Fruit fly (Drosophila melanogaster) whole organism, embryonic: Measurements from ENCODE around the gene CG8671.

Experiments
- ATbp ChIP-seq: fragments of 200-800 bp; sonication (Bioruptor generic); optimal IDR thresholded peaks from 2 replicates; lab custom pipeline; 2017; ENCODE audit warnings: missing biosample characterization, mild to moderate bottlenecking, missing genetic modification characterization, missing genetic modification reagents
- Adf1 ChIP-seq: fragments of 200-800 bp; sonication (Bioruptor generic); IDR thresholded peaks from 2 replicates; pipeline ENCODE4 v1.3.6; 2022; ENCODE audit warnings: missing biosample characterization, missing genetic modification characterization
- Atf6 ChIP-seq: fragments of 200-800 bp; sonication (Bioruptor generic); IDR thresholded peaks from 2 replicates; pipeline ENCODE4 v1.3.6; 2022; ENCODE audit warnings: missing biosample characterization, missing genetic modification characterization
- Bgb ChIP-seq: fragments of 200-800 bp; sonication (Bioruptor generic); IDR thresholded peaks from 2 replicates; pipeline ENCODE4 v1.3.6; 2022; ENCODE audit warnings: missing biosample characterization, missing genetic modification characterization; ENCODE audit not compliant: partially characterized antibody
- CG13123 ChIP-seq: fragments of 200-800 bp; sonication (Bioruptor generic); optimal IDR thresholded peaks from 2 replicates; lab custom pipeline; 2016; ENCODE audit warnings: missing biosample characterization, missing genetic modification characterization
- CG13287 ChIP-seq: fragments of 200-800 bp; sonication (Bioruptor generic); IDR thresholded peaks from 2 replicates; pipeline ENCODE4 v1.3.6; 2022; ENCODE audit warnings: missing biosample characterization, missing genetic modification characterization; ENCODE audit not compliant: partially characterized antibody
- CG14050 ChIP-seq: fragments of 200-800 bp; sonication (Bioruptor generic); IDR thresholded peaks from 3 replicates; pipeline ENCODE4 v1.3.6; 2022; ENCODE audit warnings: missing biosample characterization, missing genetic modification characterization
- CG15479 ChIP-seq: fragments of 200-800 bp; sonication (Bioruptor generic); optimal IDR thresholded peaks from 3 replicates; lab custom pipeline; 2019; ENCODE audit warnings: missing biosample characterization, mild to moderate bottlenecking, missing genetic modification characterization, moderate library complexity
- CG17186 ChIP-seq: fragments of 200-800 bp; sonication (Bioruptor generic); optimal IDR thresholded peaks from 3 replicates; lab custom pipeline; 2017; ENCODE audit warnings: missing biosample characterization, missing genetic modification reagents, missing genetic modification characterization
- CG18262 ChIP-seq: fragments of 200-800 bp; optimal IDR thresholded peaks from 3 replicates; lab custom pipeline; 2019; ENCODE audit warnings: missing biosample characterization, mild to moderate bottlenecking, missing genetic modification characterization, moderate library complexity
- CG18599 ChIP-seq: fragments of 200-800 bp; sonication (Bioruptor generic); optimal IDR thresholded peaks from 3 replicates; lab custom pipeline; 2017; ENCODE audit warnings: missing biosample characterization, missing genetic modification characterization, mild to moderate bottlenecking, moderate library complexity, missing genetic modification reagents
- CG31365 ChIP-seq: fragments of 200-800 bp; sonication (Bioruptor generic); optimal IDR thresholded peaks from 2 replicates; lab custom pipeline; 2018; ENCODE audit warnings: missing biosample characterization, mild to moderate bottlenecking, missing genetic modification characterization
- CG32767 ChIP-seq: fragments of 200-800 bp; sonication (Bioruptor generic); IDR thresholded peaks from 2 replicates; pipeline ENCODE4 v1.3.6; 2022; ENCODE audit warnings: missing biosample characterization, missing genetic modification characterization
- CG4424 ChIP-seq: fragments of 200-800 bp; sonication (Bioruptor generic); optimal IDR thresholded peaks from 3 replicates; lab custom pipeline; 2016; ENCODE audit warnings: missing biosample characterization, missing genetic modification characterization
- CG6272 ChIP-seq: fragments of 200-800 bp; sonication (Bioruptor generic); IDR thresholded peaks from 2 replicates; pipeline ENCODE4 v1.3.6; 2022; ENCODE audit warnings: missing biosample characterization, missing genetic modification characterization
- CG6689 ChIP-seq: fragments of 200-800 bp; sonication (Bioruptor generic); IDR thresholded peaks from 2 replicates; pipeline ENCODE4 v1.3.6; 2022; ENCODE audit warnings: missing biosample characterization, missing genetic modification characterization
- CG9215 ChIP-seq: fragments of 200-800 bp; sonication (Bioruptor generic); IDR thresholded peaks from 2 replicates; pipeline ENCODE4 v1.3.6; 2022; ENCODE audit warnings: missing biosample characterization, missing genetic modification characterization
- CHES-1-like ChIP-seq: fragments of 200-800 bp; sonication (Bioruptor generic); optimal IDR thresholded peaks from 2 replicates; lab custom pipeline; 2016; ENCODE audit warnings: missing biosample characterization, missing genetic modification characterization
- Dfd ChIP-seq, 2 experiments: fragments of >200 bp; optimal IDR thresholded peaks; 2 replicates each; lab custom pipeline; 2017; ENCODE audit warnings: missing biosample characterization in 2 of 2, missing genetic modification characterization in 2 of 2
- Dip2 ChIP-seq: fragments of 200-800 bp; sonication (Bioruptor generic); IDR thresholded peaks from 2 replicates; pipeline ENCODE4 v1.3.6; 2022; ENCODE audit warnings: missing biosample characterization, missing genetic modification characterization
- Dll ChIP-seq: fragments of 200-800 bp; sonication (Bioruptor generic); IDR thresholded peaks from 4 replicates; pipeline ENCODE4 v1.3.6; 2022; ENCODE audit warnings: missing biosample characterization, missing genetic modification characterization; ENCODE audit not compliant: partially characterized antibody
- Doc3 ChIP-seq: fragments of 200-800 bp; sonication (Bioruptor generic); IDR thresholded peaks from 3 replicates; pipeline ENCODE4 v1.3.6; 2022; ENCODE audit warnings: missing biosample characterization, missing genetic modification characterization; ENCODE audit not compliant: partially characterized antibody
- Gug ChIP-seq: fragments of 200-800 bp; sonication (Bioruptor generic); IDR thresholded peaks from 4 replicates; pipeline ENCODE4 v1.3.6; 2022; ENCODE audit warnings: missing biosample characterization, missing genetic modification characterization
- HLH3B ChIP-seq: fragments of 200-800 bp; sonication (Bioruptor generic); IDR thresholded peaks from 2 replicates; pipeline ENCODE4 v1.3.6; 2022; ENCODE audit warnings: missing biosample characterization, missing genetic modification characterization
- Meics ChIP-seq: fragments of 200-800 bp; sonication (Bioruptor generic); optimal IDR thresholded peaks from 2 replicates; lab custom pipeline; 2017; ENCODE audit warnings: missing biosample characterization, mild to moderate bottlenecking, missing genetic modification characterization
- Mrtf ChIP-seq: fragments of 200-800 bp; sonication (Bioruptor generic); IDR thresholded peaks from 3 replicates; pipeline ENCODE4 v1.3.6; 2022; ENCODE audit warnings: missing biosample characterization, missing genetic modification characterization
- Nf-YA ChIP-seq: fragments of 200-800 bp; sonication (Bioruptor generic); IDR thresholded peaks from 2 replicates; pipeline ENCODE4 v1.3.6; 2022; ENCODE audit warnings: missing biosample characterization, missing genetic modification characterization
- Pdp1 ChIP-seq, 2 experiments: fragments of 200-800 bp; sonication (Bioruptor generic); optimal IDR thresholded peaks; 3 replicates each; lab custom pipeline; 2016; ENCODE audit warnings: missing biosample characterization in 2 of 2, missing genetic modification characterization in 2 of 2, mild to moderate bottlenecking in 1 of 2, moderate library complexity in 1 of 2
- Sin3A ChIP-seq: fragments of >200 bp; optimal IDR thresholded peaks from 2 replicates; lab custom pipeline; 2018
- al ChIP-seq: fragments of 200-800 bp; sonication (Bioruptor generic); IDR thresholded peaks from 2 replicates; pipeline ENCODE4 v1.3.6; 2022; ENCODE audit warnings: missing biosample characterization, missing genetic modification characterization
- aop ChIP-seq: fragments of 200-800 bp; sonication (Bioruptor generic); IDR thresholded peaks from 2 replicates; pipeline ENCODE4 v1.3.6; 2022; ENCODE audit warnings: missing biosample characterization, missing genetic modification characterization
- bigmax ChIP-seq: fragments of 200-800 bp; sonication (Bioruptor generic); optimal IDR thresholded peaks from 2 replicates; lab custom pipeline; 2018; ENCODE audit warnings: missing biosample characterization, mild to moderate bottlenecking, missing genetic modification characterization
- dimm ChIP-seq: fragments of 200-800 bp; sonication (Bioruptor generic); IDR thresholded peaks from 2 replicates; pipeline ENCODE4 v1.3.6; 2022; ENCODE audit warnings: missing biosample characterization, missing genetic modification characterization
- dpn ChIP-seq, 2 experiments: fragments of 200-800 bp; sonication (Bioruptor generic); optimal IDR thresholded peaks; 3 replicates each; lab custom pipeline; 2016; ENCODE audit warnings: missing biosample characterization in 2 of 2, missing genetic modification characterization in 2 of 2
- emc ChIP-seq: fragments of 200-800 bp; sonication (Bioruptor generic); optimal IDR thresholded peaks from 2 replicates; lab custom pipeline; 2016; ENCODE audit warnings: missing biosample characterization, missing genetic modification characterization
- eve ChIP-seq, 2 experiments: fragments of >200 bp; optimal IDR thresholded peaks; 2 replicates each; lab custom pipeline; 2017; ENCODE audit warnings: missing biosample characterization in 2 of 2, missing genetic modification characterization in 2 of 2
- ewg ChIP-seq: fragments of 200-800 bp; sonication (Bioruptor generic); optimal IDR thresholded peaks from 3 replicates; lab custom pipeline; 2017; ENCODE audit warnings: mild to moderate bottlenecking, missing biosample characterization, missing genetic modification reagents, missing genetic modification characterization
- gcm ChIP-seq: fragments of 200-800 bp; sonication (Bioruptor generic); optimal IDR thresholded peaks from 2 replicates; lab custom pipeline; 2019; ENCODE audit warnings: missing biosample characterization, mild to moderate bottlenecking, missing genetic modification characterization, moderate library complexity
- grau ChIP-seq: fragments of 200-800 bp; optimal IDR thresholded peaks from 3 replicates; lab custom pipeline; 2019; ENCODE audit warnings: missing biosample characterization, mild to moderate bottlenecking, missing genetic modification characterization, moderate library complexity
- hth ChIP-seq: fragments of >200 bp; optimal IDR thresholded peaks from 2 replicates; lab custom pipeline; 2017; ENCODE audit warnings: inconsistent platforms
- inv ChIP-seq: fragments of 200-800 bp; sonication (Bioruptor generic); IDR thresholded peaks from 2 replicates; pipeline ENCODE4 v1.3.6; 2022; ENCODE audit warnings: missing biosample characterization, missing genetic modification characterization; ENCODE audit not compliant: partially characterized antibody
- nmo ChIP-seq: fragments of 200-800 bp; sonication (Bioruptor generic); optimal IDR thresholded peaks from 2 replicates; lab custom pipeline; 2018; ENCODE audit warnings: missing biosample characterization, mild to moderate bottlenecking, missing genetic modification characterization, moderate library complexity
- pros ChIP-seq: fragments of 200-800 bp; sonication (Bioruptor generic); optimal IDR thresholded peaks from 3 replicates; lab custom pipeline; 2019; ENCODE audit warnings: missing biosample characterization, mild to moderate bottlenecking, missing genetic modification characterization, moderate library complexity
- pzg ChIP-seq: fragments of 200-800 bp; sonication (Bioruptor generic); optimal IDR thresholded peaks from 3 replicates; lab custom pipeline; 2018; ENCODE audit warnings: missing biosample characterization, mild to moderate bottlenecking, missing genetic modification characterization, moderate library complexity
- rib ChIP-seq: fragments of 200-800 bp; sonication (Bioruptor generic); IDR thresholded peaks from 2 replicates; pipeline ENCODE4 v1.3.6; 2022; ENCODE audit warnings: missing biosample characterization, missing genetic modification characterization
- ro ChIP-seq: fragments of 200-800 bp; sonication (Bioruptor generic); IDR thresholded peaks from 2 replicates; pipeline ENCODE4 v1.3.6; 2022; ENCODE audit warnings: missing biosample characterization, missing genetic modification characterization
- row ChIP-seq: fragments of 200-800 bp; sonication (Bioruptor generic); IDR thresholded peaks from 3 replicates; pipeline ENCODE4 v1.3.6; 2022; ENCODE audit warnings: missing biosample characterization, missing genetic modification characterization
- trh ChIP-seq: fragments of 200-800 bp; sonication (Bioruptor generic); optimal IDR thresholded peaks from 2 replicates; lab custom pipeline; 2016; ENCODE audit warnings: missing biosample characterization, missing genetic modification characterization
- twi ChIP-seq: fragments of 200-800 bp; optimal IDR thresholded peaks from 2 replicates; lab custom pipeline; 2019; ENCODE audit warnings: missing biosample characterization, mild to moderate bottlenecking, missing genetic modification characterization, moderate library complexity
- vvl ChIP-seq: fragments of 200-800 bp; sonication (Bioruptor generic); IDR thresholded peaks from 2 replicates; pipeline ENCODE4 v1.3.6; 2022; ENCODE audit warnings: missing biosample characterization, missing genetic modification characterization
- z ChIP-seq: fragments of 200-800 bp; sonication (Bioruptor generic); IDR thresholded peaks from 3 replicates; pipeline ENCODE4 v1.3.6; 2022; ENCODE audit warnings: missing biosample characterization, missing genetic modification characterization

CG8671 gene

dm6 chr2L:21218240-21218911 lies 44.4 kb upstream of the CG8671 start, which contains the start of gene CG8679 (continued):
- TF ChIP-seq CG32767 (GFP tag; lab: Robert Waterston, UW) = no peak
- no peak for TF ChIP-seq CG15479 (GFP tag; lab: Kevin White, UChicago)
- TF ChIP-seq pzg (GFP tag; lab: Kevin White, UChicago) = peak; percentile 90
- TF ChIP-seq pros (GFP tag; lab: Kevin White, UChicago) = no peak
- peak; percentile 69 for TF ChIP-seq CG13287 (GFP tag; lab: Robert Waterston, UW)
- no peak for TF ChIP-seq HLH3B (GFP tag; lab: Robert Waterston, UW)
- TF ChIP-seq Gug = no peak
- no peak for TF ChIP-seq Dip2 (GFP tag; lab: Robert Waterston, UW)
- no peak for TF ChIP-seq z (GFP tag; lab: Robert Waterston, UW)
- TF ChIP-seq Doc3 = no peak
- TF ChIP-seq eve (GFP tag; optimal IDR thresholded peaks at IDR 0.05; lab: Kevin White, UChicago) = no peak
- TF ChIP-seq CG17186 (GFP tag; lab: Kevin White, UChicago) = peak; percentile 67
- no peak for TF ChIP-seq twi
- no peak for TF ChIP-seq CG4424 (GFP tag; lab: Kevin White, UChicago)
- no peak for TF ChIP-seq Nf-YA
- no peak for TF ChIP-seq ATbp (GFP tag; lab: Kevin White, UChicago)
- no peak for TF ChIP-seq CG14050
- TF ChIP-seq al (GFP tag; lab: Robert Waterston, UW) = no peak
- TF ChIP-seq Adf1 = no peak
- TF ChIP-seq CG18599 (GFP tag; lab: Kevin White, UChicago) = peak; percentile 20
- TF ChIP-seq CG18262 = no peak
- no peak for TF ChIP-seq CG31365 (tag; lab: Kevin White, UChicago)
- TF ChIP-seq ewg (GFP tag; lab: Kevin White, UChicago) = no peak
- TF ChIP-seq Pdp1 (GFP tag; optimal IDR thresholded peaks at IDR 0.05; lab: Kevin White, UChicago) = peak in 1 of 2 experiments; percentile 91
- 0 out of 2 replicates have a peak, but pooled peaks have one; percentile 21 for TF ChIP-seq inv (GFP tag; lab: Robert Waterston, UW)
- no peak for TF ChIP-seq trh (GFP tag; lab: Kevin White, UChicago)
- 0 out of 2 replicates have a peak, but pooled peaks have one; percentile 12 for TF ChIP-seq vvl (GFP tag; lab: Robert Waterston, UW)
- no peak for TF ChIP-seq CG13123 (GFP tag; lab: Kevin White, UChicago)
- peak; percentile 48; the same call in 1 of the 4 replicates for TF ChIP-seq Dll (GFP tag; lab: Robert Waterston, UW)
- TF ChIP-seq Bgb (GFP tag; lab: Robert Waterston, UW) = peak; percentile 39; the same call in 1 of the 2 replicates
- TF ChIP-seq bigmax (GFP tag; lab: Kevin White, UChicago) = peak; percentile 42
- peak; percentile 79 for TF ChIP-seq Sin3A
- TF ChIP-seq row = peak; percentile 40; the same call in 2 of the 3 replicates
- TF ChIP-seq CG9215 (GFP tag; lab: Robert Waterston, UW) = no peak
- TF ChIP-seq Atf6 (GFP tag; lab: Robert Waterston, UW) = peak; percentile 10; the same call in 1 of the 2 replicates
- no peak for TF ChIP-seq Dfd (GFP tag; optimal IDR thresholded peaks at IDR 0.05; lab: Kevin White, UChicago)
- no peak for TF ChIP-seq hth (lab: Kevin White, UChicago)
- no peak for TF ChIP-seq grau (tag; lab: Kevin White, UChicago)
- peak; percentile 17 for TF ChIP-seq nmo (GFP tag; lab: Kevin White, UChicago)
- no peak for TF ChIP-seq gcm (GFP tag; lab: Kevin White, UChicago)
- TF ChIP-seq dpn (GFP tag; optimal IDR thresholded peaks at IDR 0.05; lab: Kevin White, UChicago) = no peak
- no peak for TF ChIP-seq Mrtf (GFP tag; lab: Robert Waterston, UW)
- TF ChIP-seq dimm (GFP tag; lab: Robert Waterston, UW) = no peak
- no peak for TF ChIP-seq ro (GFP tag; lab: Robert Waterston, UW)
- TF ChIP-seq rib (GFP tag; lab: Robert Waterston, UW) = peak; percentile 95
- no peak for TF ChIP-seq emc (GFP tag; lab: Kevin White, UChicago)
- no peak for TF ChIP-seq CG6272 (GFP tag; lab: Robert Waterston, UW)
- no peak for TF ChIP-seq CG6689 (GFP tag; lab: Robert Waterston, UW)
- peak; percentile 16 for TF ChIP-seq CHES-1-like (GFP tag; lab: Kevin White, UChicago)
- TF ChIP-seq aop = no peak
- no peak for TF ChIP-seq Meics
